Fruit fly (Drosophila melanogaster): ENCODE data around the gene mRpL50.

dm6 chr3L:7241217-7241859 is 2.4 kb downstream of the mRpL50 start, which contains the start of the genes RpL18 and Neos:
- TF ChIP-seq CG13204 (GFP tag; optimal IDR thresholded peaks at IDR 0.05) (no peak), fd96Ca (GFP tag; IDR thresholded peaks at IDR 0.05) (no peak), CG8301 (tag; optimal IDR thresholded peaks at IDR 0.05) (no peak), gl (tag; optimal IDR thresholded peaks at IDR 0.05) (peak; percentile 34), CG9948 (tag; optimal IDR thresholded peaks at IDR 0.05) (no peak), CG4496 (GFP tag; IDR thresholded peaks at IDR 0.05) (peak; percentile 70), CG12605 (GFP tag; IDR thresholded peaks at IDR 0.05) (peak; percentile 48), Pif1A (GFP tag; optimal IDR thresholded peaks at IDR 0.05) (no peak), CG34367 (tag; optimal IDR thresholded peaks at IDR 0.05) (peak; percentile 37), CG10348 (GFP tag; IDR thresholded peaks at IDR 0.05) (no peak), Ets98B (GFP tag; IDR thresholded peaks at IDR 0.05) (peak; percentile 28; the same call in 1 of the 2 replicates), Pif1B (GFP tag; optimal IDR thresholded peaks at IDR 0.05) (no peak), CG32121 (GFP tag; IDR thresholded peaks at IDR 0.05) (peak; percentile 21; the same call in 1 of the 2 replicates), Snoo (tag; optimal IDR thresholded peaks at IDR 0.05) (peak; percentile 78)
